Worm (Caenorhabditis elegans) whole organism, early embryonic: ENCODE results near the gene dnj-3.

Experiments
- B0310.2 ChIP-seq: sonication (generic microtip); optimal IDR thresholded peaks from 2 replicates; lab custom pipeline; 2016; ENCODE audit warnings: mild to moderate bottlenecking, missing genetic modification characterization, missing compliant biosample characterization
- aly-1 ChIP-seq: sonication (generic microtip); optimal IDR thresholded peaks from 2 replicates; lab custom pipeline; 2016; ENCODE audit warnings: missing genetic modification characterization, missing compliant biosample characterization
- ama-1 ChIP-seq: fragments of 150-350 bp; optimal IDR thresholded peaks from 2 replicates; lab custom pipeline; 2014
- ceh-13 ChIP-seq: fragments of 200-800 bp; sonication (Bioruptor generic); optimal IDR thresholded peaks from 2 replicates; lab custom pipeline; 2018; ENCODE audit warnings: mild to moderate bottlenecking, missing genetic modification characterization, missing compliant biosample characterization
- ceh-36 ChIP-seq: sonication (generic microtip); optimal IDR thresholded peaks from 2 replicates; lab custom pipeline; 2016; ENCODE audit warnings: missing genetic modification characterization, inconsistent platforms, missing compliant biosample characterization
- ets-7 ChIP-seq: sonication (generic microtip); optimal IDR thresholded peaks from 2 replicates; lab custom pipeline; 2016; ENCODE audit warnings: missing genotype, missing genetic modification characterization, missing compliant biosample characterization
- flt-1 ChIP-seq: fragments of 200-800 bp; sonication (Bioruptor generic); IDR thresholded peaks from 2 replicates; pipeline ENCODE4 v1.3.6; 2022; ENCODE audit warnings: missing genetic modification characterization, missing compliant biosample characterization
- hmbx-1 ChIP-seq: sonication (generic microtip); optimal IDR thresholded peaks from 2 replicates; lab custom pipeline; 2016; ENCODE audit warnings: mild to moderate bottlenecking, missing genetic modification characterization, missing compliant biosample characterization
- hmg-4 ChIP-seq: fragments of 200-800 bp; sonication (Bioruptor generic); optimal IDR thresholded peaks from 2 replicates; lab custom pipeline; 2018; ENCODE audit warnings: mild to moderate bottlenecking, missing genetic modification characterization, missing compliant biosample characterization
- hnd-1 ChIP-seq: sonication (generic microtip); optimal IDR thresholded peaks from 2 replicates; lab custom pipeline; 2016; ENCODE audit warnings: missing genetic modification characterization, missing compliant biosample characterization
- pes-1 ChIP-seq: fragments of 200-800 bp; sonication (Bioruptor generic); IDR thresholded peaks from 2 replicates; pipeline ENCODE4 v1.3.6; 2022; ENCODE audit warnings: missing genetic modification reagents, missing genetic modification characterization, missing compliant biosample characterization
- scrt-1 ChIP-seq: fragments of 200-800 bp; sonication (Bioruptor generic); IDR thresholded peaks from 2 replicates; pipeline ENCODE4 v1.3.6; 2022; ENCODE audit warnings: missing genetic modification characterization, missing compliant biosample characterization
- tbx-37 ChIP-seq: fragments of 200-800 bp; sonication (Bioruptor generic); conservative IDR thresholded peaks from 2 replicates; pipeline ENCODE4 v1.3.6; 2022; ENCODE audit warnings: missing genetic modification reagents, missing genetic modification characterization, missing compliant biosample characterization
- tra-4 ChIP-seq: sonication (generic microtip); optimal IDR thresholded peaks from 2 replicates; lab custom pipeline; 2017; ENCODE audit warnings: missing genetic modification characterization, missing compliant biosample characterization

ce11 chrV:15020732-15021131, 47.7 kb upstream of the dnj-3 start, which contains the start of gene F14H8.5:
- no peak for TF ChIP-seq ama-1 (lab: Kevin White, UChicago)
- TF ChIP-seq pes-1 (GFP tag; lab: Robert Waterston, UW) = no peak
- TF ChIP-seq tbx-37 = no peak
- no peak for TF ChIP-seq aly-1 (tag; lab: Kevin White, UChicago)
- no peak for TF ChIP-seq scrt-1 (GFP tag; lab: Robert Waterston, UW)
- no peak for TF ChIP-seq B0310.2 (tag; lab: Kevin White, UChicago)
- no peak for TF ChIP-seq flt-1
- TF ChIP-seq hnd-1 (tag; lab: Kevin White, UChicago) = no peak
- TF ChIP-seq ceh-36 (tag; lab: Kevin White, UChicago) = no peak
- no peak for TF ChIP-seq ets-7 (tag; lab: Kevin White, UChicago)
- no peak for TF ChIP-seq ceh-13 (GFP tag; lab: Kevin White, UChicago)
- TF ChIP-seq tra-4 (tag; lab: Kevin White, UChicago) = no peak
- no peak for TF ChIP-seq hmbx-1 (tag; lab: Kevin White, UChicago)
- no peak for TF ChIP-seq hmg-4
